Worm (Caenorhabditis elegans): ENCODE results near the gene gpcp-2.

- TF ChIP-seq nhr-76 (tag; optimal IDR thresholded peaks at IDR 0.05) (no peak), unc-62 (GFP tag; optimal IDR thresholded peaks at IDR 0.05) (no peak), mep-1 (tag; optimal IDR thresholded peaks at IDR 0.05) (no peak), unc-39 (tag; optimal IDR thresholded peaks at IDR 0.05) (no peak), nhr-12 (tag; optimal IDR thresholded peaks at IDR 0.05) (no peak), pha-4 (tag; optimal IDR thresholded peaks at IDR 0.05) (no peak), lin-32 (GFP tag; optimal IDR thresholded peaks at IDR 0.05) (no peak), snpc-4 (tag; optimal IDR thresholded peaks at IDR 0.05) (no peak), elt-1 (tag; optimal IDR thresholded peaks at IDR 0.05; ENCODE audit: borderline replicate concordance, insufficient read depth) (no peak), sptf-1 (tag; optimal IDR thresholded peaks at IDR 0.05) (no peak)
Observed at ce11 chrII:8052172-8052571, 21.0 kb downstream of the gpcp-2 start.
